Worm (Caenorhabditis elegans) whole organism, early embryonic: Measurements from ENCODE around the gene C36B7.5.

Experiments used
- B0310.2 ChIP-seq: sonication (generic microtip); optimal IDR thresholded peaks from 2 replicates; lab custom pipeline; 2016; ENCODE audit warnings: mild to moderate bottlenecking, missing genetic modification characterization, missing compliant biosample characterization
- ama-1 ChIP-seq: fragments of 150-350 bp; optimal IDR thresholded peaks from 2 replicates; lab custom pipeline; 2014
- ceh-36 ChIP-seq: sonication (generic microtip); optimal IDR thresholded peaks from 2 replicates; lab custom pipeline; 2016; ENCODE audit warnings: missing genetic modification characterization, inconsistent platforms, missing compliant biosample characterization
- hmg-4 ChIP-seq: fragments of 200-800 bp; sonication (Bioruptor generic); optimal IDR thresholded peaks from 2 replicates; lab custom pipeline; 2018; ENCODE audit warnings: mild to moderate bottlenecking, missing genetic modification characterization, missing compliant biosample characterization
- scrt-1 ChIP-seq: fragments of 200-800 bp; sonication (Bioruptor generic); IDR thresholded peaks from 2 replicates; pipeline ENCODE4 v1.3.6; 2022; ENCODE audit warnings: missing genetic modification characterization, missing compliant biosample characterization
- tbx-11 ChIP-seq: fragments of 200-800 bp; sonication (Bioruptor generic); IDR thresholded peaks from 2 replicates; pipeline ENCODE4 v1.3.6; 2022; ENCODE audit warnings: missing genetic modification characterization, missing compliant biosample characterization
- tbx-37 ChIP-seq: fragments of 200-800 bp; sonication (Bioruptor generic); conservative IDR thresholded peaks from 2 replicates; pipeline ENCODE4 v1.3.6; 2022; ENCODE audit warnings: missing genetic modification reagents, missing genetic modification characterization, missing compliant biosample characterization
- tra-4 ChIP-seq: sonication (generic microtip); optimal IDR thresholded peaks from 2 replicates; lab custom pipeline; 2017; ENCODE audit warnings: missing genetic modification characterization, missing compliant biosample characterization

DNA sequence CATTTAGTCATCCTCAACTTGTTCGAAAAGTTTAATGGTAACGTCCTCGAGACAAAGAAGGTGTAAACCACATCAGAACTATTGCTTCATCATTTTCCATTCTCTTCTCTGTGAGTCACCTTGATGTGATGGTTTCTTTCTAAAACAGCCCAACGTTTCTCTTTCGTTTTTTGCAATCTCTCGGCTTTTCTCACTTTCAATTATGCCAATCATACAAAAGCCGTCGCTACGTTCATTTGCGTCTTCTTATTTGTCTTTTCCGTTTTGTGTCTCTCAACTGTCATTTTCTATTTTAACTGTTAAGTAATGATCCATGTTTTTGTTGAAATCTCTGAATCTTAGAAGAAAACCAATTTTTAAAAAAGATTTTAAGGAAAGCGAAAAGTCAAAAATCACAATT, 38.9 kb downstream of the C36B7.5 start, which contains the start of gene B0403.5:
- TF ChIP-seq ama-1 (lab: Kevin White, UChicago) (no peak), tbx-11 (no peak), tra-4 (no peak), B0310.2 (tag; lab: Kevin White, UChicago) (no peak), scrt-1 (no peak), hmg-4 (no peak), ceh-36 (no peak), tbx-37 (GFP tag; lab: Robert Waterston, UW) (no peak)
